Fruit fly (Drosophila melanogaster) whole organism, embryonic: ENCODE data around the gene PsGEF.

ENCODE experiments used
- CG10979 ChIP-seq: fragments of 200-800 bp; sonication (Bioruptor generic); optimal IDR thresholded peaks from 2 replicates; lab custom pipeline; 2018; ENCODE audit warnings: missing biosample characterization, mild to moderate bottlenecking, missing genetic modification characterization, moderate library complexity
- CG11247 ChIP-seq: fragments of 200-800 bp; sonication (Bioruptor generic); IDR thresholded peaks from 2 replicates; pipeline ENCODE4 v1.3.6; 2022; ENCODE audit warnings: missing biosample characterization, missing genetic modification characterization
- CG4617 ChIP-seq: fragments of 200-800 bp; sonication (Bioruptor generic); optimal IDR thresholded peaks from 3 replicates; lab custom pipeline; 2016; ENCODE audit warnings: missing biosample characterization, missing genetic modification characterization, borderline replicate concordance
- CTCF ChIP-seq: fragments of 200-800 bp; sonication (Bioruptor generic); optimal IDR thresholded peaks from 2 replicates; lab custom pipeline; 2017; ENCODE audit warnings: missing biosample characterization, mild to moderate bottlenecking, missing genetic modification characterization, moderate library complexity
- Chrac-16 ChIP-seq: fragments of 200-800 bp; sonication (Bioruptor generic); optimal IDR thresholded peaks from 3 replicates; lab custom pipeline; 2016; ENCODE audit warnings: missing biosample characterization, missing genetic modification characterization
- Oaz ChIP-seq: fragments of 200-800 bp; sonication (Bioruptor generic); IDR thresholded peaks from 2 replicates; pipeline ENCODE4 v1.3.6; 2022; ENCODE audit warnings: missing biosample characterization, missing genetic modification characterization
- Sox100B ChIP-seq: fragments of 200-800 bp; sonication (Bioruptor generic); optimal IDR thresholded peaks from 3 replicates; lab custom pipeline; 2018; ENCODE audit warnings: missing biosample characterization, mild to moderate bottlenecking, missing genetic modification characterization
- Xrp1 ChIP-seq: fragments of 200-800 bp; sonication (Bioruptor generic); IDR thresholded peaks from 2 replicates; pipeline ENCODE4 v1.3.6; 2022; ENCODE audit warnings: missing biosample characterization, missing genetic modification characterization
- gem ChIP-seq: fragments of 200-800 bp; sonication (Bioruptor generic); optimal IDR thresholded peaks from 2 replicates; lab custom pipeline; 2019; ENCODE audit warnings: missing biosample characterization, mild to moderate bottlenecking, missing genetic modification characterization, moderate library complexity
- lbe ChIP-seq: fragments of 200-800 bp; sonication (Bioruptor generic); optimal IDR thresholded peaks from 2 replicates; lab custom pipeline; 2016; ENCODE audit warnings: missing biosample characterization, mild to moderate bottlenecking, missing genetic modification characterization
- tup ChIP-seq: fragments of 200-800 bp; sonication (Bioruptor generic); optimal IDR thresholded peaks from 2 replicates; lab custom pipeline; 2016; ENCODE audit warnings: missing biosample characterization, mild to moderate bottlenecking, missing genetic modification characterization, moderate library complexity
- z ChIP-seq: fragments of 200-800 bp; sonication (Bioruptor generic); IDR thresholded peaks from 3 replicates; pipeline ENCODE4 v1.3.6; 2022; ENCODE audit warnings: missing biosample characterization, missing genetic modification characterization

- TF ChIP-seq CG11247 = no peak
- TF ChIP-seq Xrp1 (GFP tag; lab: Robert Waterston, UW) = no peak
- TF ChIP-seq Sox100B (GFP tag; lab: Kevin White, UChicago) = no peak
- TF ChIP-seq tup (GFP tag; lab: Kevin White, UChicago) = no peak
- TF ChIP-seq lbe (GFP tag; lab: Kevin White, UChicago) = no peak
- no peak for TF ChIP-seq CG10979 (tag; lab: Kevin White, UChicago)
- no peak for TF ChIP-seq CTCF (GFP tag; lab: Kevin White, UChicago)
- TF ChIP-seq gem = no peak
- no peak for TF ChIP-seq CG4617
- no peak for TF ChIP-seq z (GFP tag; lab: Robert Waterston, UW)
- no peak for TF ChIP-seq Chrac-16 (GFP tag; lab: Kevin White, UChicago)
- no peak for TF ChIP-seq Oaz (GFP tag; lab: Robert Waterston, UW)
Observed at dm6 chrX:2408675-2409163, 21.3 kb upstream of the PsGEF start.
